Fruit fly (Drosophila melanogaster): ENCODE data around the gene pcx.

Gene pcx

dm6 chrX:2269822-2270556 lies 44.9 kb downstream of the pcx start:
- TF ChIP-seq gro (GFP tag; optimal IDR thresholded peaks at IDR 0.05) (no peak), so (GFP tag; IDR thresholded peaks at IDR 0.05) (no peak), ato (GFP tag; IDR thresholded peaks at IDR 0.05; ENCODE audit: partially characterized antibody) (no peak), CG13287 (GFP tag; IDR thresholded peaks at IDR 0.05; ENCODE audit: partially characterized antibody) (peak; percentile 22; the same call in 1 of the 2 replicates), Dbx (GFP tag; IDR thresholded peaks at IDR 0.05) (0 out of 3 replicates have a peak, but pooled peaks have one; percentile 17), Oli (tag; optimal IDR thresholded peaks at IDR 0.05) (no peak), CG13894 (tag; optimal IDR thresholded peaks at IDR 0.05) (peak; percentile 8), CG3847 (GFP tag; IDR thresholded peaks at IDR 0.05) (no peak), CoRest (tag; optimal IDR thresholded peaks at IDR 0.05) (no peak), CG10274 (GFP tag; optimal IDR thresholded peaks at IDR 0.05) (no peak), CG9932 (GFP tag; IDR thresholded peaks at IDR 0.05) (0 out of 2 replicates have a peak, but pooled peaks have one; percentile 9), CG12071 (GFP tag; optimal IDR thresholded peaks at IDR 0.05) (no peak), Tbp (GFP tag; optimal IDR thresholded peaks at IDR 0.05) (no peak), CG11723 (GFP tag; optimal IDR thresholded peaks at IDR 0.05) (no peak), Dll (GFP tag; IDR thresholded peaks at IDR 0.05; ENCODE audit: partially characterized antibody) (no peak), CG43689 (GFP tag; IDR thresholded peaks at IDR 0.05) (0 out of 2 replicates have a peak, but pooled peaks have one; percentile 14), tgo (GFP tag; IDR thresholded peaks at IDR 0.05) (no peak), pros (GFP tag; optimal IDR thresholded peaks at IDR 0.05) (no peak), CG4707 (GFP tag; optimal IDR thresholded peaks at IDR 0.05) (peak; percentile 30), Rfx (GFP tag; IDR thresholded peaks at IDR 0.05) (peak; percentile 17; the same call in 1 of the 2 replicates), seq (GFP tag; IDR thresholded peaks at IDR 0.05) (no peak), schlank (tag; optimal IDR thresholded peaks at IDR 0.05) (no peak), Dref (GFP tag; IDR thresholded peaks at IDR 0.05) (peak; percentile 57), sug (tag; optimal IDR thresholded peaks at IDR 0.05) (no peak), Pdp1 (GFP tag; optimal IDR thresholded peaks at IDR 0.05) (peak in 1 of 2 experiments; percentile 59), sima (GFP tag; optimal IDR thresholded peaks at IDR 0.05) (no peak), fru (optimal IDR thresholded peaks at IDR 0.05) (no peak), bbx (GFP tag; IDR thresholded peaks at IDR 0.05; ENCODE audit: partially characterized antibody) (0 out of 2 replicates have a peak, but pooled peaks have one; percentile 16), CG7556 (GFP tag; optimal IDR thresholded peaks at IDR 0.05) (peak; percentile 18), CG4424 (GFP tag; optimal IDR thresholded peaks at IDR 0.05) (no peak), row (GFP tag; IDR thresholded peaks at IDR 0.05) (peak; percentile 17; the same call in 1 of the 3 replicates), repo (GFP tag; optimal IDR thresholded peaks at IDR 0.05) (no peak), CG6689 (GFP tag; IDR thresholded peaks at IDR 0.05) (no peak), CG10543 (GFP tag; optimal IDR thresholded peaks at IDR 0.05) (no peak), CG13296 (GFP tag; optimal IDR thresholded peaks at IDR 0.05) (no peak), CG6791 (GFP tag; IDR thresholded peaks at IDR 0.05; ENCODE audit: partially characterized antibody) (0 out of 3 replicates have a peak, but pooled peaks have one; percentile 23), CG34422 (GFP tag; IDR thresholded peaks at IDR 0.05) (0 out of 3 replicates have a peak, but pooled peaks have one; percentile 17), CG12219 (GFP tag; optimal IDR thresholded peaks at IDR 0.05) (no peak), Abd-B (GFP tag; optimal IDR thresholded peaks at IDR 0.05) (no peak), Lim3 (GFP tag; IDR thresholded peaks at IDR 0.05) (no peak), CG8290 (GFP tag; optimal IDR thresholded peaks at IDR 0.05) (peak; percentile 12), CG8290 (tag; optimal IDR thresholded peaks at IDR 0.05) (peak in 1 of 2 experiments; percentile 42), cg (GFP tag; optimal IDR thresholded peaks at IDR 0.05) (peak; percentile 79), Drgx (GFP tag; IDR thresholded peaks at IDR 0.05) (peak; percentile 56), CG2712 (tag; optimal IDR thresholded peaks at IDR 0.05) (no peak), H2.0 (GFP tag; IDR thresholded peaks at IDR 0.05) (no peak), Sox100B (GFP tag; optimal IDR thresholded peaks at IDR 0.05) (no peak), lola (GFP tag; optimal IDR thresholded peaks at IDR 0.05) (peak in 1 of 3 experiments; percentile 9), wdn (GFP tag; IDR thresholded peaks at IDR 0.05) (no peak)
